Fruit fly (Drosophila melanogaster) whole organism, embryonic: ENCODE data around the gene jus.

Experiments used
- CG17912 ChIP-seq: fragments of 200-800 bp; sonication (Bioruptor generic); optimal IDR thresholded peaks from 2 replicates; lab custom pipeline; 2018; ENCODE audit warnings: missing biosample characterization, mild to moderate bottlenecking, missing genetic modification characterization
- CG2120 ChIP-seq: fragments of 200-800 bp; sonication (Bioruptor generic); optimal IDR thresholded peaks from 3 replicates; lab custom pipeline; 2016; ENCODE audit warnings: missing biosample characterization, missing genetic modification characterization
- CG6175 ChIP-seq: fragments of 200-800 bp; sonication (Bioruptor generic); IDR thresholded peaks from 3 replicates; pipeline ENCODE4 v1.3.6; 2022; ENCODE audit warnings: missing biosample characterization, missing genetic modification characterization
- Hr78 ChIP-seq, 2 experiments: fragments of 200-800 bp in 1 of 2; fragments of >200 bp in 1 of 2; sonication (Bioruptor generic) in 1 of 2; optimal IDR thresholded peaks; 2 replicates each; lab custom pipeline; 2017 to 2019; ENCODE audit warnings: missing biosample characterization in 2 of 2, missing genetic modification characterization in 2 of 2, mild to moderate bottlenecking in 1 of 2, moderate library complexity in 1 of 2
- oc ChIP-seq: fragments of 200-800 bp; sonication (Bioruptor generic); optimal IDR thresholded peaks from 2 replicates; lab custom pipeline; 2018; ENCODE audit warnings: missing biosample characterization, mild to moderate bottlenecking, missing genetic modification characterization, moderate library complexity
- pnt ChIP-seq: fragments of 200-800 bp; sonication (Bioruptor generic); optimal IDR thresholded peaks from 3 replicates; lab custom pipeline; 2016; ENCODE audit warnings: missing biosample characterization, missing genetic modification characterization
- zfh1 ChIP-seq: fragments of 200-800 bp; sonication (Bioruptor generic); IDR thresholded peaks from 3 replicates; pipeline ENCODE4 v1.3.6; 2022; ENCODE audit warnings: missing biosample characterization, missing genetic modification characterization

DNA sequence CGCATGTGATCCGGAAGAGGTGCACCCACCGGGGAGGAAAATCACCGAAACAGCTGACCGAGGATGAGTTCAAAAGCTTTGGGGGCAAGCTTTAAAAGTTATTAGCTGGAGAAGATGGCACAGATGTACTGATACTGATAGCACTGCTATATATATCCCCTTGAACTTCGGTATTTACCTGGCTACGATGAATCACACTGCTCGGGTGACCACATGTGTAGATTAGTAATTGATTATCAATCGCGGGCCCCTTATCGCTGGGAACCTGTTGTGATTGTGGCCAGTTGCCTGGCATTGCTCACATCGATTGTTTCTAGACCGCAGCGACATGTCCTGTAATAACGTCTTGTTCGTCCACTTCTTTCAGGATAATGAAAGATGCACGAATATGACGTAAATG lies 35.2 kb upstream of the jus start:
- TF ChIP-seq CG2120 (GFP tag; lab: Kevin White, UChicago) = no peak
- TF ChIP-seq zfh1 = no peak
- peak in 1 of 2 experiments; percentile 11 for TF ChIP-seq Hr78 (GFP tag; optimal IDR thresholded peaks at IDR 0.05; lab: Kevin White, UChicago)
- no peak for TF ChIP-seq CG6175 (GFP tag; lab: Robert Waterston, UW)
- TF ChIP-seq oc = no peak
- no peak for TF ChIP-seq CG17912 (GFP tag; lab: Kevin White, UChicago)
- TF ChIP-seq pnt (GFP tag; lab: Kevin White, UChicago) = no peak
